Fruit fly (Drosophila melanogaster): ENCODE measurements around the gene Amnionless.

Amnionless gene

DNA sequence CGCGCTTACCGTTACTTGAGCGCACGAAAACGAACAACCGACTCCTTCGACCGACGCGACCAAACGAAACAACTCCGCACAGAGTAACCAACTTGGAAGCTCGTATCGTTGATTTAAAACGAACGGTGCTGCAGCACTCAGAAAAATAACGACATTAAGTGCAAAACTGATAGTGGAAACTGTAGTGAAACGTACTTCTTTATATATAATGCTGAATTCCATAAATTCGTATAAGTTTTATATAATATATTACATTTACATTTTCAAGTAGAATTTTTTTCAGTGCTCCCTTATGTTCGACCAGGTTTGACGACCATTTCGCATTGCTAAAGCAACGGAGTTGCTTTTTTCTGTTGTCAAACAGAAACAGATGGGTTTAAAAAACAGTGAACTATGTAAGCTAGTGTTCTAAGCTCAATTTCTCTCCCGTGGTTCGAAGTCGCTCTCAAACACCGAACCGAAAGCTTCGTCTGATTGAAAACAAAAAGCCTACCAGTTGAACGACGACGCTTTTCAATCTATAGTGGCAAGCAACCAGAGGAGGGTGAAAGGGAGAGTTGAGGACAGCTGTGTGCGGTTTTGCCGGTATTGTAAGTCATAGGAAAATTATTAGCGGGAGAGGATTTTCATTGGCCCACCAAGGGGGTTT lies 21.4 kb downstream of the Amnionless start, which contains the start of gene CG17075 (continued):
- TF ChIP-seq CG30020 (tag; optimal IDR thresholded peaks at IDR 0.05) (peak; percentile 63), CG2712 (tag; optimal IDR thresholded peaks at IDR 0.05) (peak; percentile 92), Atf-2 (GFP tag; optimal IDR thresholded peaks at IDR 0.05) (peak; percentile 63), aop (GFP tag; IDR thresholded peaks at IDR 0.05) (peak; percentile 83; the same call in 1 of the 2 replicates), hbn (GFP tag; IDR thresholded peaks at IDR 0.05; ENCODE audit: partially characterized antibody) (no peak), Max (GFP tag; optimal IDR thresholded peaks at IDR 0.05) (peak; percentile 95), CG17612 (GFP tag; IDR thresholded peaks at IDR 0.05) (peak; percentile 88), otp (GFP tag; IDR thresholded peaks at IDR 0.05) (peak; percentile 84), CG7556 (GFP tag; optimal IDR thresholded peaks at IDR 0.05) (peak; percentile 98), slou (GFP tag; optimal IDR thresholded peaks at IDR 0.05) (peak; percentile 95), crol (GFP tag; IDR thresholded peaks at IDR 0.05) (0 out of 2 replicates have a peak, but pooled peaks have one; percentile 24), CG18599 (GFP tag; optimal IDR thresholded peaks at IDR 0.05) (peak; percentile 99), Ssrp (tag; optimal IDR thresholded peaks at IDR 0.05) (peak; percentile 90), CG3847 (GFP tag; IDR thresholded peaks at IDR 0.05) (peak; percentile 96), CG8359 (GFP tag; optimal IDR thresholded peaks at IDR 0.05; ENCODE audit: borderline replicate concordance) (peak; percentile 68), CG4424 (GFP tag; optimal IDR thresholded peaks at IDR 0.05) (peak; percentile 92), H15 (GFP tag; IDR thresholded peaks at IDR 0.05) (peak; percentile 93), CG10979 (tag; optimal IDR thresholded peaks at IDR 0.05) (peak; percentile 89), CG1024 (GFP tag; IDR thresholded peaks at IDR 0.05) (peak; percentile 87), HLH3B (GFP tag; IDR thresholded peaks at IDR 0.05) (peak; percentile 96), cato (GFP tag; optimal IDR thresholded peaks at IDR 0.05; ENCODE audit: borderline replicate concordance) (peak; percentile 88), row (GFP tag; IDR thresholded peaks at IDR 0.05) (peak; percentile 96), pnt (GFP tag; optimal IDR thresholded peaks at IDR 0.05) (peak; percentile 75), crc (GFP tag; optimal IDR thresholded peaks at IDR 0.05) (peak; percentile 51), NK7.1 (GFP tag; optimal IDR thresholded peaks at IDR 0.05) (peak; percentile 39), CG10654 (GFP tag; optimal IDR thresholded peaks at IDR 0.05) (peak; percentile 89), jing (GFP tag; optimal IDR thresholded peaks at IDR 0.05) (peak; percentile 88), org-1 (GFP tag; optimal IDR thresholded peaks at IDR 0.05) (peak; percentile 92), CG3838 (GFP tag; optimal IDR thresholded peaks at IDR 0.05) (peak; percentile 80), Hr78 (GFP tag; optimal IDR thresholded peaks at IDR 0.05) (no peak), vfl (GFP tag; optimal IDR thresholded peaks at IDR 0.05) (peak; percentile 90), Tbp (GFP tag; optimal IDR thresholded peaks at IDR 0.05) (no peak), CG14860 (GFP tag; IDR thresholded peaks at IDR 0.05; ENCODE audit: partially characterized antibody) (no peak), Sox102F (GFP tag; optimal IDR thresholded peaks at IDR 0.05) (peak; percentile 97), gce (GFP tag; IDR thresholded peaks at IDR 0.05) (peak; percentile 88), schlank (tag; optimal IDR thresholded peaks at IDR 0.05) (peak; percentile 87), Poxn (GFP tag; IDR thresholded peaks at IDR 0.05) (peak; percentile 83), Sry-δ (GFP tag; optimal IDR thresholded peaks at IDR 0.05) (peak; percentile 28), CG4404 (GFP tag; IDR thresholded peaks at IDR 0.05) (peak; percentile 76), Lpt (GFP tag; optimal IDR thresholded peaks at IDR 0.05) (no peak), CG16863 (GFP tag; optimal IDR thresholded peaks at IDR 0.05) (peak; percentile 65), CG12744 (GFP tag; optimal IDR thresholded peaks at IDR 0.05) (peak; percentile 69), CG12071 (GFP tag; optimal IDR thresholded peaks at IDR 0.05) (peak; percentile 88), vvl (GFP tag; IDR thresholded peaks at IDR 0.05) (peak; percentile 98), CG18619 (GFP tag; optimal IDR thresholded peaks at IDR 0.05) (peak; percentile 94), fd102C (GFP tag; optimal IDR thresholded peaks at IDR 0.05) (no peak), CG2678 (tag; optimal IDR thresholded peaks at IDR 0.05) (peak; percentile 97), peb (GFP tag; IDR thresholded peaks at IDR 0.05) (peak; percentile 80), lola (GFP tag; optimal IDR thresholded peaks at IDR 0.05) (peak in 1 of 3 experiments; percentile 69), ssp (GFP tag; IDR thresholded peaks at IDR 0.05) (peak; percentile 85)
